Fruit fly (Drosophila melanogaster): ENCODE results near the gene CG33223.

Gene CG33223

dm6 chrX:8492849-8493248 lies 9.2 kb upstream of the CG33223 start (continued):
- TF ChIP-seq CG10565 (GFP tag; optimal IDR thresholded peaks at IDR 0.05) (no peak), grau (tag; optimal IDR thresholded peaks at IDR 0.05) (peak; percentile 67), unpg (GFP tag; optimal IDR thresholded peaks at IDR 0.05) (peak; percentile 87), ewg (GFP tag; optimal IDR thresholded peaks at IDR 0.05) (peak; percentile 72), CG9817 (tag; optimal IDR thresholded peaks at IDR 0.05) (peak; percentile 72), CG32532 (GFP tag; IDR thresholded peaks at IDR 0.05) (peak; percentile 64), CG8089 (GFP tag; optimal IDR thresholded peaks at IDR 0.05) (peak; percentile 7), CG16815 (GFP tag; optimal IDR thresholded peaks at IDR 0.05) (peak; percentile 8), CG3163 (GFP tag; optimal IDR thresholded peaks at IDR 0.05) (no peak), stc (GFP tag; IDR thresholded peaks at IDR 0.05) (peak; percentile 88), CG15269 (tag; optimal IDR thresholded peaks at IDR 0.05) (peak; percentile 87), tup (GFP tag; optimal IDR thresholded peaks at IDR 0.05) (no peak), CG4854 (GFP tag; optimal IDR thresholded peaks at IDR 0.05) (peak; percentile 25), CG32767 (GFP tag; IDR thresholded peaks at IDR 0.05) (peak; percentile 73; the same call in 1 of the 2 replicates), CG16813 (GFP tag; IDR thresholded peaks at IDR 0.05; ENCODE audit: partially characterized antibody) (no peak), gsb-n (tag; optimal IDR thresholded peaks at IDR 0.05) (peak; percentile 58), Ssrp (tag; optimal IDR thresholded peaks at IDR 0.05) (peak; percentile 78), CG9876 (GFP tag; optimal IDR thresholded peaks at IDR 0.05) (no peak), CG6654 (GFP tag; optimal IDR thresholded peaks at IDR 0.05) (peak; percentile 25), Eip74EF (GFP tag; optimal IDR thresholded peaks at IDR 0.05) (peak in 1 of 2 experiments; percentile 65), CG12942 (GFP tag; optimal IDR thresholded peaks at IDR 0.05) (peak; percentile 20), yki (optimal IDR thresholded peaks at IDR 0.05) (no peak), Deaf1 (tag; optimal IDR thresholded peaks at IDR 0.05) (peak; percentile 20), CG42726 (GFP tag; IDR thresholded peaks at IDR 0.05; ENCODE audit: partially characterized antibody) (no peak), Oaz (GFP tag; IDR thresholded peaks at IDR 0.05) (peak; percentile 72), Optix (GFP tag; IDR thresholded peaks at IDR 0.05) (peak; percentile 86), Adf1 (GFP tag; IDR thresholded peaks at IDR 0.05) (no peak), CG7987 (GFP tag; optimal IDR thresholded peaks at IDR 0.05) (peak; percentile 28), wor (GFP tag; IDR thresholded peaks at IDR 0.05) (peak; percentile 76), C15 (GFP tag; IDR thresholded peaks at IDR 0.05) (no peak), amos (GFP tag; IDR thresholded peaks at IDR 0.05; ENCODE audit: partially characterized antibody) (no peak), sd (tag; optimal IDR thresholded peaks at IDR 0.05) (no peak), CG7357 (GFP tag; IDR thresholded peaks at IDR 0.05) (peak; percentile 73; the same call in 2 of the 3 replicates), wdn (GFP tag; IDR thresholded peaks at IDR 0.05) (peak; percentile 47; the same call in 1 of the 2 replicates), CG7839 (tag; optimal IDR thresholded peaks at IDR 0.05) (peak; percentile 87), trem (tag; optimal IDR thresholded peaks at IDR 0.05) (peak; percentile 54), CG13123 (GFP tag; optimal IDR thresholded peaks at IDR 0.05) (peak; percentile 41), repo (GFP tag; optimal IDR thresholded peaks at IDR 0.05) (no peak), Hr39 (optimal IDR thresholded peaks at IDR 0.05) (no peak), CG16863 (GFP tag; optimal IDR thresholded peaks at IDR 0.05) (peak; percentile 11), Fer2 (tag; optimal IDR thresholded peaks at IDR 0.05) (peak; percentile 35), CG31441 (GFP tag; IDR thresholded peaks at IDR 0.05) (peak; percentile 81), Aef1 (GFP tag; IDR thresholded peaks at IDR 0.05) (peak; percentile 83), pum (GFP tag; optimal IDR thresholded peaks at IDR 0.05) (peak; percentile 15), Dfd (GFP tag; optimal IDR thresholded peaks at IDR 0.05) (no peak), fd96Cb (tag; optimal IDR thresholded peaks at IDR 0.05) (peak; percentile 85), TFAM (GFP tag; optimal IDR thresholded peaks at IDR 0.05) (peak; percentile 6), Six4 (GFP tag; optimal IDR thresholded peaks at IDR 0.05) (peak; percentile 74), CG17829 (tag; optimal IDR thresholded peaks at IDR 0.05) (peak; percentile 73), tll (GFP tag; optimal IDR thresholded peaks at IDR 0.05) (no peak), dan (GFP tag; IDR thresholded peaks at IDR 0.05) (no peak)
